Worm (Caenorhabditis elegans) whole organism, L3 larva: ENCODE results near the gene Y69A2AR.12.
A peak's percentile ranks its signal among the peaks of the same experiment; 100 is the strongest.

Experiments
- R02D3.7 ChIP-seq: fragments of 150-350 bp; optimal IDR thresholded peaks from 2 replicates; lab custom pipeline; 2014; ENCODE audit warnings: missing biosample characterization, missing genetic modification characterization
- ZK546.5 ChIP-seq: sonication (generic microtip); optimal IDR thresholded peaks from 2 replicates; lab custom pipeline; 2017; ENCODE audit warnings: missing biosample characterization, missing genetic modification characterization
- aly-2 ChIP-seq: fragments of 150-350 bp; optimal IDR thresholded peaks from 2 replicates; lab custom pipeline; 2014; ENCODE audit warnings: missing biosample characterization, missing genetic modification characterization
- ama-1 ChIP-seq: fragments of 150-350 bp; optimal IDR thresholded peaks from 2 replicates; lab custom pipeline; 2018
- ceh-16 ChIP-seq: sonication (generic microtip); optimal IDR thresholded peaks from 2 replicates; lab custom pipeline; 2017; ENCODE audit warnings: missing biosample characterization, missing genetic modification characterization
- ceh-28 ChIP-seq: fragments of 150-350 bp; optimal IDR thresholded peaks from 2 replicates; lab custom pipeline; 2014; ENCODE audit warnings: missing biosample characterization, missing genetic modification reagents, missing genetic modification characterization
- ceh-82 ChIP-seq: fragments of 150-350 bp; optimal IDR thresholded peaks from 2 replicates; lab custom pipeline; 2014; ENCODE audit warnings: missing biosample characterization, missing genetic modification characterization
- ceh-9 ChIP-seq: sonication (generic microtip); optimal IDR thresholded peaks from 2 replicates; lab custom pipeline; 2018; ENCODE audit warnings: missing biosample characterization, missing genetic modification characterization
- daf-12 ChIP-seq: fragments of 150-350 bp; optimal IDR thresholded peaks from 2 replicates; lab custom pipeline; 2014; ENCODE audit warnings: missing biosample characterization, missing genetic modification reagents, missing genetic modification characterization
- egl-27 ChIP-seq: sonication (generic microtip); optimal IDR thresholded peaks from 4 replicates; lab custom pipeline; 2017; ENCODE audit warnings: missing biosample characterization, missing genetic modification reagents, missing genetic modification characterization
- egl-5 ChIP-seq: fragments of 150-350 bp; optimal IDR thresholded peaks from 2 replicates; lab custom pipeline; 2017; ENCODE audit warnings: missing biosample characterization, missing genetic modification reagents, missing genetic modification characterization, inconsistent platforms
- elt-1 ChIP-seq: fragments of 150-350 bp; optimal IDR thresholded peaks from 2 replicates; lab custom pipeline; 2014; ENCODE audit warnings: missing biosample characterization, missing genetic modification characterization
- elt-2 ChIP-seq: sonication (generic microtip); optimal IDR thresholded peaks from 2 replicates; lab custom pipeline; 2016; ENCODE audit warnings: missing genetic modification reagents, mild to moderate bottlenecking, missing genetic modification characterization, missing compliant biosample characterization
- elt-3 ChIP-seq, 3 experiments: fragments of 150-350 bp in 1 of 3; sonication (generic microtip) in 2 of 3; optimal IDR thresholded peaks; 2 replicates in 2 of 3; 4 replicates in 1 of 3; lab custom pipeline; 2014 to 2017; ENCODE audit warnings: missing biosample characterization in 3 of 3, missing genetic modification characterization in 3 of 3
- eor-1 ChIP-seq, 2 experiments: fragments of 150-350 bp; optimal IDR thresholded peaks; 2 replicates each; lab custom pipeline; 2014 to 2018; ENCODE audit warnings: missing biosample characterization in 2 of 2, missing genetic modification characterization in 2 of 2
- fkh-10 ChIP-seq: sonication (generic microtip); optimal IDR thresholded peaks from 2 replicates; lab custom pipeline; 2017; ENCODE audit warnings: missing biosample characterization, missing genetic modification reagents, missing genetic modification characterization
- fkh-2 ChIP-seq: fragments of 150-350 bp; optimal IDR thresholded peaks from 2 replicates; lab custom pipeline; 2014; ENCODE audit warnings: missing biosample characterization, missing genetic modification reagents, missing genetic modification characterization
- fos-1 ChIP-seq: fragments of 150-350 bp; optimal IDR thresholded peaks from 2 replicates; lab custom pipeline; 2014; ENCODE audit warnings: missing biosample characterization, missing genetic modification characterization
- hmg-11 ChIP-seq: sonication (generic microtip); optimal IDR thresholded peaks from 2 replicates; lab custom pipeline; 2016; ENCODE audit warnings: missing genetic modification characterization, missing compliant biosample characterization
- jun-1 ChIP-seq: fragments of 150-350 bp; optimal IDR thresholded peaks from 2 replicates; lab custom pipeline; 2014; ENCODE audit warnings: missing biosample characterization, missing genetic modification reagents, missing genetic modification characterization
- lin-15B ChIP-seq: fragments of 150-350 bp; optimal IDR thresholded peaks from 2 replicates; lab custom pipeline; 2014; ENCODE audit warnings: missing biosample characterization, missing genetic modification characterization
- lin-39 ChIP-seq: fragments of 150-350 bp; optimal IDR thresholded peaks from 2 replicates; lab custom pipeline; 2018; ENCODE audit warnings: missing biosample characterization, missing genetic modification reagents, missing genetic modification characterization
- lsy-12 ChIP-seq: sonication (generic microtip); optimal IDR thresholded peaks from 2 replicates; lab custom pipeline; 2016; ENCODE audit warnings: mild to moderate bottlenecking, missing genetic modification characterization, missing compliant biosample characterization
- mdl-1 ChIP-seq: fragments of 150-350 bp; optimal IDR thresholded peaks from 2 replicates; lab custom pipeline; 2014; ENCODE audit warnings: missing biosample characterization, missing genetic modification characterization
- mml-1 ChIP-seq: fragments of 150-350 bp; sonication (generic microtip); optimal IDR thresholded peaks from 3 replicates; lab custom pipeline; 2014; ENCODE audit warnings: missing biosample characterization, missing genetic modification characterization
- nfya-1 ChIP-seq: sonication (generic microtip); optimal IDR thresholded peaks from 2 replicates; lab custom pipeline; 2017; ENCODE audit warnings: missing genetic modification characterization, mild to moderate bottlenecking, missing compliant biosample characterization, antibody characterized with exemption, moderate library complexity; ENCODE audit not compliant: insufficient read depth
- nhr-11 ChIP-seq: fragments of 150-350 bp; optimal IDR thresholded peaks from 2 replicates; lab custom pipeline; 2014; ENCODE audit warnings: missing biosample characterization, missing genetic modification characterization
- nhr-12 ChIP-seq: fragments of 150-350 bp; optimal IDR thresholded peaks from 2 replicates; lab custom pipeline; 2014; ENCODE audit warnings: missing biosample characterization, missing genetic modification characterization
- nhr-23 ChIP-seq: fragments of 150-350 bp; optimal IDR thresholded peaks from 2 replicates; lab custom pipeline; 2014; ENCODE audit warnings: missing biosample characterization, missing genetic modification reagents, missing genetic modification characterization
- nhr-237 ChIP-seq: fragments of 150-350 bp; optimal IDR thresholded peaks from 2 replicates; lab custom pipeline; 2014; ENCODE audit warnings: missing biosample characterization, missing genetic modification characterization
- nhr-25 ChIP-seq: sonication (generic microtip); optimal IDR thresholded peaks from 2 replicates; lab custom pipeline; 2017; ENCODE audit warnings: missing biosample characterization, missing genetic modification characterization
- nhr-28 ChIP-seq: fragments of 150-350 bp; optimal IDR thresholded peaks from 2 replicates; lab custom pipeline; 2014; ENCODE audit warnings: missing biosample characterization, missing genetic modification characterization
- nhr-43 ChIP-seq: sonication (generic microtip); optimal IDR thresholded peaks from 2 replicates; lab custom pipeline; 2016; ENCODE audit warnings: mild to moderate bottlenecking, missing genetic modification characterization, missing compliant biosample characterization; ENCODE audit not compliant: poor library complexity, severe bottlenecking
- nhr-67 ChIP-seq: fragments of 150-350 bp; optimal IDR thresholded peaks from 2 replicates; lab custom pipeline; 2014; ENCODE audit warnings: missing biosample characterization, missing genetic modification characterization
- nhr-76 ChIP-seq: fragments of 150-350 bp; sonication (generic microtip); optimal IDR thresholded peaks from 5 replicates; lab custom pipeline; 2014; ENCODE audit warnings: missing biosample characterization, missing genetic modification characterization
- nhr-77 ChIP-seq: fragments of 150-350 bp; optimal IDR thresholded peaks from 2 replicates; lab custom pipeline; 2014; ENCODE audit warnings: missing biosample characterization, missing genetic modification characterization
- pha-4 ChIP-seq: fragments of 150-350 bp; optimal IDR thresholded peaks from 2 replicates; lab custom pipeline; 2014; ENCODE audit warnings: missing biosample characterization, missing genetic modification reagents, missing genetic modification characterization
- pqm-1 ChIP-seq: fragments of 150-350 bp; optimal IDR thresholded peaks from 2 replicates; lab custom pipeline; 2017; ENCODE audit warnings: missing biosample characterization, missing genetic modification characterization, inconsistent platforms
- sea-2 ChIP-seq: fragments of 150-350 bp; sonication (generic microtip); optimal IDR thresholded peaks from 4 replicates; lab custom pipeline; 2014; ENCODE audit warnings: missing biosample characterization, missing genetic modification reagents, missing genetic modification characterization
- skn-1 ChIP-seq: fragments of 150-350 bp; optimal IDR thresholded peaks from 2 replicates; lab custom pipeline; 2014; ENCODE audit warnings: missing biosample characterization, missing genetic modification characterization
- snpc-4 ChIP-seq: fragments of 150-350 bp; optimal IDR thresholded peaks from 2 replicates; lab custom pipeline; 2014; ENCODE audit warnings: missing biosample characterization, missing genetic modification characterization
- tbx-2 ChIP-seq: sonication (generic microtip); optimal IDR thresholded peaks from 2 replicates; lab custom pipeline; 2016; ENCODE audit warnings: mild to moderate bottlenecking, missing genetic modification characterization, missing compliant biosample characterization
- unc-39 ChIP-seq: sonication (generic microtip); optimal IDR thresholded peaks from 4 replicates; lab custom pipeline; 2017; ENCODE audit warnings: missing biosample characterization, missing genetic modification characterization
- unc-62 ChIP-seq: fragments of 150-350 bp; sonication (generic microtip); optimal IDR thresholded peaks from 4 replicates; lab custom pipeline; 2014; ENCODE audit warnings: missing biosample characterization, missing genetic modification reagents, missing genetic modification characterization
- zag-1 ChIP-seq: fragments of 150-350 bp; optimal IDR thresholded peaks from 2 replicates; lab custom pipeline; 2014; ENCODE audit warnings: missing biosample characterization, missing genetic modification characterization
- ztf-11 ChIP-seq: fragments of 150-350 bp; optimal IDR thresholded peaks from 2 replicates; lab custom pipeline; 2014; ENCODE audit warnings: missing biosample characterization, missing genetic modification characterization
- ztf-4 ChIP-seq: fragments of 150-350 bp; optimal IDR thresholded peaks from 2 replicates; lab custom pipeline; 2014; ENCODE audit warnings: missing biosample characterization, missing genetic modification characterization

The Y69A2AR.12 gene

ce11 chrIV:2599634-2600033 lies 31.2 kb downstream of the Y69A2AR.12 start:
- TF ChIP-seq ztf-4 (tag; lab: Kevin White, UChicago) (peak; percentile 36), fkh-2 (tag; lab: Kevin White, UChicago) (no peak), ceh-28 (tag; lab: Kevin White, UChicago) (peak; percentile 87), skn-1 (tag; lab: Kevin White, UChicago) (peak; percentile 27), nhr-28 (tag; lab: Kevin White, UChicago) (no peak), nhr-77 (tag; lab: Kevin White, UChicago) (no peak), nhr-23 (tag; lab: Kevin White, UChicago) (peak; percentile 76), ZK546.5 (tag; lab: Kevin White, UChicago) (no peak), jun-1 (tag; lab: Kevin White, UChicago) (peak; percentile 87), fos-1 (tag; lab: Kevin White, UChicago) (peak; percentile 45), nhr-237 (tag; lab: Kevin White, UChicago) (no peak), fkh-10 (GFP tag; lab: Kevin White, UChicago) (peak; percentile 68), unc-62 (GFP tag; lab: Kevin White, UChicago) (peak; percentile 40), nhr-11 (tag; lab: Kevin White, UChicago) (peak; percentile 1), ama-1 (peak; percentile 88), hmg-11 (peak; percentile 92), sea-2 (GFP tag; lab: Kevin White, UChicago) (peak; percentile 18), mml-1 (tag; lab: Kevin White, UChicago) (no peak), pha-4 (peak; percentile 95), lsy-12 (tag; lab: Kevin White, UChicago) (no peak), unc-39 (no peak), eor-1 (tag; optimal IDR thresholded peaks at IDR 0.05; lab: Kevin White, UChicago) (no peak), pqm-1 (tag; lab: Kevin White, UChicago) (peak; percentile 76), nhr-25 (peak; percentile 86), lin-15B (tag; lab: Kevin White, UChicago) (peak; percentile 79), ceh-16 (tag; lab: Kevin White, UChicago) (no peak), nhr-43 (peak; percentile 49), mdl-1 (peak; percentile 42), elt-2 (peak; percentile 64), daf-12 (tag; lab: Kevin White, UChicago) (no peak), nfya-1 (peak; percentile 94), ztf-11 (no peak), nhr-12 (tag; lab: Kevin White, UChicago) (no peak), snpc-4 (tag; lab: Kevin White, UChicago) (peak; percentile 21), ceh-9 (tag; lab: Kevin White, UChicago) (no peak), zag-1 (tag; lab: Kevin White, UChicago) (no peak), nhr-76 (no peak), elt-3 (tag; optimal IDR thresholded peaks at IDR 0.05; lab: Kevin White, UChicago) (no peak), tbx-2 (tag; lab: Kevin White, UChicago) (peak; percentile 44), elt-1 (tag; lab: Kevin White, UChicago) (peak; percentile 8), ceh-82 (peak; percentile 23), egl-27 (tag; lab: Kevin White, UChicago) (no peak), nhr-67 (tag; lab: Kevin White, UChicago) (no peak), aly-2 (no peak), R02D3.7 (tag; lab: Kevin White, UChicago) (peak; percentile 51), egl-5 (tag; lab: Kevin White, UChicago) (peak; percentile 67), lin-39 (peak; percentile 64)

ce11 chrIV:2600841-2601240 lies 32.4 kb downstream of the Y69A2AR.12 start, which contains the start of gene epg-9:
Gene epg-9, plus strand, starts transcription at chrIV:2601141.
- no peak for TF ChIP-seq nhr-76
- no peak for TF ChIP-seq ceh-82
- TF ChIP-seq R02D3.7 (tag; lab: Kevin White, UChicago), result no peak
- no peak for TF ChIP-seq nhr-237 (tag; lab: Kevin White, UChicago)
- TF ChIP-seq hmg-11, result peak; percentile 16
